Worm (Caenorhabditis elegans) whole organism, L1 larva: ENCODE measurements around the gene B0546.3.

ENCODE experiments used
- aha-1 ChIP-seq: fragments of 150-350 bp; optimal IDR thresholded peaks from 2 replicates; lab custom pipeline; 2014; ENCODE audit warnings: missing biosample characterization, missing genetic modification characterization
- blmp-1 ChIP-seq: fragments of 150-350 bp; optimal IDR thresholded peaks from 2 replicates; lab custom pipeline; 2014; ENCODE audit warnings: missing biosample characterization, missing genetic modification characterization
- ceh-82 ChIP-seq, 3 experiments: fragments of 150-350 bp in 1 of 3; sonication (generic microtip) in 2 of 3; optimal IDR thresholded peaks; 2 replicates each; lab custom pipeline; 2014 to 2017; ENCODE audit warnings: missing biosample characterization in 3 of 3, missing genetic modification characterization in 3 of 3
- ceh-88 ChIP-seq: fragments of 200-800 bp; sonication (Bioruptor generic); IDR thresholded peaks from 2 replicates; pipeline ENCODE4 v1.3.6; 2022; ENCODE audit warnings: missing genetic modification characterization, missing compliant biosample characterization
- efl-1 ChIP-seq, 4 experiments: fragments of 150-350 bp; optimal IDR thresholded peaks in 3 of 4; peaks in 1 of 4; 1 replicate in 1 of 4; 2 replicates in 3 of 4; lab custom pipeline; 2014; ENCODE audit warnings: missing biosample characterization in 2 of 4, missing genetic modification characterization in 2 of 4, missing genetic modification reagents in 2 of 4
- efl-3 ChIP-seq: fragments of 200-800 bp; sonication (Bioruptor generic); optimal IDR thresholded peaks from 2 replicates; lab custom pipeline; 2018; ENCODE audit warnings: mild to moderate bottlenecking, missing genetic modification characterization, missing compliant biosample characterization
- egl-13 ChIP-seq: sonication (generic microtip); optimal IDR thresholded peaks from 2 replicates; lab custom pipeline; 2016; ENCODE audit warnings: missing genotype, missing genetic modification reagents, missing genetic modification characterization, missing compliant biosample characterization
- elt-2 ChIP-seq: sonication (generic microtip); optimal IDR thresholded peaks from 2 replicates; lab custom pipeline; 2016; ENCODE audit warnings: missing genetic modification characterization, mild to moderate bottlenecking, inconsistent platforms, missing compliant biosample characterization, missing genetic modification reagents
- elt-3 ChIP-seq, 6 experiments: fragments of 150-350 bp in 1 of 6; sonication (generic microtip); optimal IDR thresholded peaks; 2 replicates each; lab custom pipeline; 2017 to 2018; ENCODE audit warnings: missing biosample characterization in 6 of 6, missing genetic modification characterization in 6 of 6, inconsistent platforms in 1 of 6
- fkh-10 ChIP-seq: sonication (generic microtip); optimal IDR thresholded peaks from 2 replicates; lab custom pipeline; 2017; ENCODE audit warnings: missing biosample characterization, missing genetic modification reagents, missing genetic modification characterization
- hpl-2 ChIP-seq: fragments of 150-350 bp; optimal IDR thresholded peaks from 2 replicates; lab custom pipeline; 2014; ENCODE audit warnings: missing biosample characterization, missing genetic modification reagents, missing genetic modification characterization
- jun-1 ChIP-seq: fragments of 150-350 bp; optimal IDR thresholded peaks from 2 replicates; lab custom pipeline; 2014; ENCODE audit warnings: missing biosample characterization, missing genetic modification reagents, missing genetic modification characterization
- lin-15B ChIP-seq: fragments of 150-350 bp; sonication (generic microtip); optimal IDR thresholded peaks from 3 replicates; lab custom pipeline; 2014; ENCODE audit warnings: missing biosample characterization, missing genetic modification characterization
- lin-35 ChIP-seq, 2 experiments: fragments of 150-350 bp; optimal IDR thresholded peaks; 2 replicates each; lab custom pipeline; 2014; ENCODE audit warnings: missing biosample characterization in 2 of 2, missing genetic modification characterization in 2 of 2, missing genetic modification reagents in 2 of 2
- lin-39 ChIP-seq: fragments of 150-350 bp; optimal IDR thresholded peaks from 2 replicates; lab custom pipeline; 2014; ENCODE audit warnings: missing biosample characterization, missing genetic modification reagents, missing genetic modification characterization
- mdl-1 ChIP-seq, 2 experiments: fragments of 150-350 bp; optimal IDR thresholded peaks; 2 replicates each; lab custom pipeline; 2014 to 2017; ENCODE audit warnings: missing biosample characterization in 2 of 2, missing genetic modification characterization in 2 of 2, inconsistent platforms in 1 of 2
- nhr-11 ChIP-seq: fragments of 150-350 bp; optimal IDR thresholded peaks from 2 replicates; lab custom pipeline; 2014; ENCODE audit warnings: missing biosample characterization, missing genetic modification characterization
- nhr-12 ChIP-seq: sonication (generic microtip); optimal IDR thresholded peaks from 2 replicates; lab custom pipeline; 2017; ENCODE audit warnings: missing biosample characterization, missing genetic modification characterization
- nhr-20 ChIP-seq: sonication (generic microtip); optimal IDR thresholded peaks from 2 replicates; lab custom pipeline; 2016; ENCODE audit warnings: mild to moderate bottlenecking, missing genetic modification characterization, missing compliant biosample characterization
- nhr-47 ChIP-seq: sonication (generic microtip); optimal IDR thresholded peaks from 2 replicates; lab custom pipeline; 2016; ENCODE audit warnings: mild to moderate bottlenecking, missing genetic modification characterization, moderate library complexity, missing compliant biosample characterization
- nhr-71 ChIP-seq: sonication (generic microtip); optimal IDR thresholded peaks from 2 replicates; lab custom pipeline; 2016; ENCODE audit warnings: mild to moderate bottlenecking, missing genetic modification characterization, moderate library complexity, missing compliant biosample characterization
- nhr-77 ChIP-seq: fragments of 150-350 bp; optimal IDR thresholded peaks from 2 replicates; lab custom pipeline; 2014; ENCODE audit warnings: missing biosample characterization, missing genetic modification characterization
- nhr-85 ChIP-seq: sonication (generic microtip); peaks from one replicate; lab custom pipeline; 2016; ENCODE audit warnings: missing genetic modification characterization, inconsistent platforms, missing compliant biosample characterization
- rnt-1 ChIP-seq: sonication (generic microtip); optimal IDR thresholded peaks from 2 replicates; lab custom pipeline; 2016; ENCODE audit warnings: mild to moderate bottlenecking, missing genetic modification characterization, moderate library complexity, missing compliant biosample characterization
- skn-1 ChIP-seq: fragments of 150-350 bp; optimal IDR thresholded peaks from 2 replicates; lab custom pipeline; 2014; ENCODE audit warnings: missing biosample characterization, missing genetic modification characterization
- snu-23 ChIP-seq: sonication (generic microtip); optimal IDR thresholded peaks from 2 replicates; lab custom pipeline; 2016; ENCODE audit warnings: missing genetic modification characterization, missing compliant biosample characterization
- sox-4 ChIP-seq: sonication (generic microtip); optimal IDR thresholded peaks from 2 replicates; lab custom pipeline; 2016; ENCODE audit warnings: missing genetic modification characterization, missing compliant biosample characterization
- swsn-7 ChIP-seq: sonication (generic microtip); optimal IDR thresholded peaks from 2 replicates; lab custom pipeline; 2016; ENCODE audit warnings: missing genetic modification characterization, missing compliant biosample characterization
- tlp-1 ChIP-seq: fragments of 150-350 bp; optimal IDR thresholded peaks from 2 replicates; lab custom pipeline; 2014; ENCODE audit warnings: missing biosample characterization, missing genetic modification characterization
- unc-130 ChIP-seq: fragments of 150-350 bp; optimal IDR thresholded peaks from 2 replicates; lab custom pipeline; 2017; ENCODE audit warnings: missing biosample characterization, missing genetic modification characterization, inconsistent platforms
- ztf-11 ChIP-seq, 2 experiments: sonication (generic microtip); optimal IDR thresholded peaks; 2 replicates each; lab custom pipeline; 2016 to 2017; ENCODE audit warnings: missing genetic modification characterization in 2 of 2, missing biosample characterization in 1 of 2, missing compliant biosample characterization in 1 of 2

The B0546.3 gene

DNA sequence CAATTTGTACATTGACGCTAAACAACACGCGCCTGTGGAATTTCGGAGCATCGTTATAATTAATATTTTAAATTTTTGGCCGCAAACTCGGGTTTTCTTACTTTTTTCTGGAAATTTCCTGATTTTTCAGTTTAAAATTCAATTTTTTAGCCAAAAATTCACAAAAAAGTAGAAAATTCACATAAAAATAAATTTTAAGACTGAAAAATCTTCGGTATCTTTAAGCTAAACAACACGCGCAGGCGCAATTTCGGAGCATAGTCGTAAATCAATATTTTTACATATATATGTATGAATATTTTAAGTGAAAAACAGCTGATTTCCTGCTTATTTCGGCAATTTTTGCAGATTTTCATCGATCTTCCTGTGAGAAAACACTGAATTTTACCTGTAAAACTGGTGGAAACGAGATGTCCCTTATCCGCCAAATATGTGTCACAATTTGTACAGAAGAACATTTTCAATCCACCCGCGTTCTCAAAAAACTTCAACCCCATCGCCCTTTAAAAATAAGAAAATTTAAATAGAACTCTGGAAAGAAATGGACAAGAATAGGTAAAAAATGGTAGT lies at the start of gene B0546.3:
B0546.3 (minus strand) TSS at position 504 of the 570 bp plus-strand sequence.
- TF ChIP-seq efl-1 (optimal IDR thresholded peaks at IDR 0.05; lab: Kevin White, UChicago) (no peak), efl-1 (GFP tag; optimal IDR thresholded peaks at IDR 0.05 in 1 of 2; lab: Kevin White, UChicago) (peak in 1 of 2 experiments; percentile 76), blmp-1 (tag; lab: Kevin White, UChicago) (no peak), nhr-47 (tag; lab: Kevin White, UChicago) (peak; percentile 33), elt-2 (tag; lab: Kevin White, UChicago) (peak; percentile 9), nhr-20 (tag; lab: Kevin White, UChicago) (no peak), nhr-71 (peak; percentile 5), jun-1 (no peak), nhr-85 (tag; lab: Kevin White, UChicago) (peak; percentile 43)

- TF ChIP-seq aha-1 (no peak), rnt-1 (tag; lab: Kevin White, UChicago) (no peak), nhr-77 (no peak), skn-1 (tag; lab: Kevin White, UChicago) (no peak), nhr-47 (tag; lab: Kevin White, UChicago) (no peak), fkh-10 (GFP tag; lab: Kevin White, UChicago) (no peak), mdl-1 (tag; optimal IDR thresholded peaks at IDR 0.05; lab: Kevin White, UChicago) (no peak), lin-15B (tag; lab: Kevin White, UChicago) (no peak), blmp-1 (tag; lab: Kevin White, UChicago) (no peak), egl-13 (tag; lab: Kevin White, UChicago) (no peak), ztf-11 (tag; optimal IDR thresholded peaks at IDR 0.05; lab: Kevin White, UChicago) (no peak), ceh-82 (tag; optimal IDR thresholded peaks at IDR 0.05; lab: Kevin White, UChicago) (no peak), swsn-7 (tag; lab: Kevin White, UChicago) (no peak), sox-4 (tag; lab: Kevin White, UChicago) (no peak), nhr-12 (tag; lab: Kevin White, UChicago) (no peak), ceh-88 (GFP tag; lab: Robert Waterston, UW) (no peak), efl-3 (no peak), hpl-2 (GFP tag; lab: Kevin White, UChicago) (no peak), elt-3 (tag; optimal IDR thresholded peaks at IDR 0.05; lab: Kevin White, UChicago) (no peak), lin-35 (GFP tag; optimal IDR thresholded peaks at IDR 0.05; lab: Kevin White, UChicago) (no peak)
These were observed 45.9 kb upstream of the B0546.3 start, which contains the start of the genes C04C3.9 and srz-60 for ce11 chrIV:3428434-3428950. Gene C04C3.9, minus strand, starts transcription at chrIV:3428534. Gene srz-60, plus strand, starts transcription at chrIV:3428900.

DNA sequence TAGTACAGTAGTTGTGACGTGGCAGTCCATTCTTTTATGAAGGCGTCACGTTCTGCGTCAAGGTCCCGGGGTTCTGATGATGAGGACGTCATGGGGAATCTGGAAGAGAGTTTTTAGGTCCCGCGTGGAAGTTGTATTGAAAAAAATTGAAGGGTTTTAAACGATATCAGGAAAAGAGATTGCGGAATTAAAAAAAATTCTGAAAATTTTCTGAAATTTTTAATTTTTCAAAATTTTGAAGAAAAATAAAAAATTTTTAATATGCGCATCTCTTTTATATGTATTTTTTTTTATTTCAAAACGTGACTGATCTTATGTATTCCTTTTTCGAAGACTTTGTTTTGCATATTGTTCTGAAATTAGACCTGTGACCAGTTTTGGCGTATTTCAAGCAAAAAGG lies 39.9 kb upstream of the B0546.3 start, which contains the start of gene C04C3.6:
C04C3.6 (minus strand) TSS at position 101 of the 400 bp plus-strand sequence.
- TF ChIP-seq rnt-1 (tag; lab: Kevin White, UChicago) (no peak), unc-130 (no peak), snu-23 (GFP tag; lab: Kevin White, UChicago) (no peak), skn-1 (tag; lab: Kevin White, UChicago) (no peak), tlp-1 (tag; lab: Kevin White, UChicago) (no peak), swsn-7 (tag; lab: Kevin White, UChicago) (no peak)

DNA sequence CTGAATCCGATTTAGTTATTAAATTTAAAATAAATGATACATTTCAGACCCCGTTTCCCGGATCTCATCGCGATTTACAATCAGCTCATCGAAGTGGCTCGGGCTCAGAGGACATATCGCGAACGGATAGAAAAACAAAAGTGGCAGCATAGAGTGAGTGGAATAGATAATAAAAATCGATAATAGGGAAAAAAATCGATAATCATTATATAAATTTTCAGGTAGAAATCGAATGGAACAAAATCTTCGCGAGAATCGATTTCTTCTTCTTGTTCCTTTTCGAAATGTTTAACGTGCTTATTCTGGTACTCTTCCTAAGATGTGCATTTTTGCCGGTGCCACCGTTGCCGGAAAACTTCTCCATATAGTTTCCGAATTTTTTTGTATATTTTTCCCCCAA lies 36.1 kb upstream of the B0546.3 start:
- no peak for TF ChIP-seq efl-1 (optimal IDR thresholded peaks at IDR 0.05; lab: Kevin White, UChicago)
- peak in 1 of 2 experiments; percentile 37 for TF ChIP-seq efl-1 (GFP tag; optimal IDR thresholded peaks at IDR 0.05 in 1 of 2; lab: Kevin White, UChicago)
- no peak for TF ChIP-seq nhr-11 (tag; lab: Kevin White, UChicago)

ce11 chrIV:3415383-3415782 lies 32.7 kb upstream of the B0546.3 start, which contains the start of gene lgc-9:
Gene lgc-9, plus strand, starts transcription at chrIV:3415683.
- no peak for TF ChIP-seq lin-39 (tag; lab: Kevin White, UChicago)
- TF ChIP-seq, all 84 proteins: peak for 0
